Worm (Caenorhabditis elegans): Measurements from ENCODE around the gene asp-18.

- TF ChIP-seq nhr-11 (tag; optimal IDR thresholded peaks at IDR 0.05): no peak
- no peak for TF ChIP-seq nhr-12 (tag; optimal IDR thresholded peaks at IDR 0.05)
- TF ChIP-seq unc-62 (GFP tag; optimal IDR thresholded peaks at IDR 0.05): no peak
- no peak for TF ChIP-seq nhr-237 (tag; optimal IDR thresholded peaks at IDR 0.05)
Measured at ce11 chrV:18734381-18734780, 2.9 kb upstream of the asp-18 start, which contains the start of gene scl-20.

All from whole organism, L3 larva.